Fruit fly (Drosophila melanogaster) whole organism, embryonic: ENCODE data around the gene CG42535.

Experiments
- Aef1 ChIP-seq: fragments of 200-800 bp; sonication (Bioruptor generic); IDR thresholded peaks from 3 replicates; pipeline ENCODE4 v1.3.6; 2022; ENCODE audit warnings: missing biosample characterization, missing genetic modification characterization
- CG10274 ChIP-seq: fragments of 200-800 bp; sonication (Bioruptor generic); optimal IDR thresholded peaks from 3 replicates; lab custom pipeline; 2017; ENCODE audit warnings: missing biosample characterization, mild to moderate bottlenecking, missing genetic modification characterization
- CG10543 ChIP-seq: fragments of 200-800 bp; sonication (Bioruptor generic); optimal IDR thresholded peaks from 3 replicates; lab custom pipeline; 2017; ENCODE audit warnings: missing biosample characterization, mild to moderate bottlenecking, missing genetic modification characterization, moderate library complexity
- CG11085 ChIP-seq: fragments of 200-800 bp; sonication (Bioruptor generic); IDR thresholded peaks from 2 replicates; pipeline ENCODE4 v1.3.6; 2022; ENCODE audit warnings: missing biosample characterization, missing genetic modification characterization
- CG11456 ChIP-seq: fragments of 200-800 bp; sonication (Bioruptor generic); IDR thresholded peaks from 3 replicates; pipeline ENCODE4 v1.3.6; 2022; ENCODE audit warnings: missing biosample characterization, missing genetic modification characterization
- CG11696 ChIP-seq: fragments of 200-800 bp; sonication (Bioruptor generic); IDR thresholded peaks from 2 replicates; pipeline ENCODE4 v1.3.6; 2022; ENCODE audit warnings: missing biosample characterization, missing genetic modification characterization
- CG11723 ChIP-seq: fragments of 200-800 bp; sonication (Bioruptor generic); optimal IDR thresholded peaks from 2 replicates; lab custom pipeline; 2017; ENCODE audit warnings: missing biosample characterization, mild to moderate bottlenecking, missing genetic modification characterization
- CG13894 ChIP-seq: fragments of 200-800 bp; sonication (Bioruptor generic); optimal IDR thresholded peaks from 3 replicates; lab custom pipeline; 2018; ENCODE audit warnings: missing biosample characterization, mild to moderate bottlenecking, missing genetic modification characterization, moderate library complexity
- CG14710 ChIP-seq: fragments of 200-800 bp; sonication (Bioruptor generic); optimal IDR thresholded peaks from 3 replicates; lab custom pipeline; 2019; ENCODE audit warnings: missing biosample characterization, mild to moderate bottlenecking, missing genetic modification characterization, moderate library complexity
- CG15011 ChIP-seq: fragments of 200-800 bp; sonication (Bioruptor generic); optimal IDR thresholded peaks from 3 replicates; lab custom pipeline; 2018; ENCODE audit warnings: missing biosample characterization, mild to moderate bottlenecking, missing genetic modification characterization
- CG15601 ChIP-seq: fragments of 200-800 bp; sonication (Bioruptor generic); optimal IDR thresholded peaks from 3 replicates; lab custom pipeline; 2019; ENCODE audit warnings: missing biosample characterization, mild to moderate bottlenecking, missing genetic modification characterization, moderate library complexity
- CG1792 ChIP-seq: fragments of 200-800 bp; sonication (Bioruptor generic); optimal IDR thresholded peaks from 2 replicates; lab custom pipeline; 2016; ENCODE audit warnings: missing biosample characterization, missing genetic modification characterization
- CG2120 ChIP-seq: fragments of 200-800 bp; sonication (Bioruptor generic); optimal IDR thresholded peaks from 3 replicates; lab custom pipeline; 2016; ENCODE audit warnings: missing biosample characterization, missing genetic modification characterization
- CG30431 ChIP-seq: fragments of 200-800 bp; sonication (Bioruptor generic); optimal IDR thresholded peaks from 2 replicates; lab custom pipeline; 2017; ENCODE audit warnings: missing biosample characterization, missing genetic modification characterization
- CG3065 ChIP-seq: fragments of 200-800 bp; sonication (Bioruptor generic); optimal IDR thresholded peaks from 2 replicates; lab custom pipeline; 2016; ENCODE audit warnings: missing biosample characterization, missing genetic modification characterization
- CG31388 ChIP-seq: fragments of 200-800 bp; sonication (Bioruptor generic); optimal IDR thresholded peaks from 2 replicates; lab custom pipeline; 2016; ENCODE audit warnings: missing biosample characterization, missing genetic modification characterization
- CG43689 ChIP-seq: fragments of 200-800 bp; sonication (Bioruptor generic); IDR thresholded peaks from 2 replicates; pipeline ENCODE4 v1.3.6; 2022; ENCODE audit warnings: missing biosample characterization, missing genetic modification characterization
- CG7839 ChIP-seq: fragments of 200-800 bp; sonication (Bioruptor generic); optimal IDR thresholded peaks from 3 replicates; lab custom pipeline; 2018; ENCODE audit warnings: missing biosample characterization, mild to moderate bottlenecking, missing genetic modification characterization, moderate library complexity
- CG8944 ChIP-seq: fragments of 200-800 bp; sonication (Bioruptor generic); optimal IDR thresholded peaks from 3 replicates; lab custom pipeline; 2016; ENCODE audit warnings: missing biosample characterization, missing genetic modification characterization
- CG9215 ChIP-seq: fragments of 200-800 bp; sonication (Bioruptor generic); IDR thresholded peaks from 2 replicates; pipeline ENCODE4 v1.3.6; 2022; ENCODE audit warnings: missing biosample characterization, missing genetic modification characterization
- CG9609 ChIP-seq: fragments of 200-800 bp; sonication (Bioruptor generic); optimal IDR thresholded peaks from 3 replicates; lab custom pipeline; 2016; ENCODE audit warnings: missing biosample characterization, missing genetic modification characterization
- Dll ChIP-seq: fragments of 200-800 bp; sonication (Bioruptor generic); IDR thresholded peaks from 4 replicates; pipeline ENCODE4 v1.3.6; 2022; ENCODE audit warnings: missing biosample characterization, missing genetic modification characterization; ENCODE audit not compliant: partially characterized antibody
- Dref ChIP-seq: fragments of 200-800 bp; sonication (Bioruptor generic); IDR thresholded peaks from 2 replicates; pipeline ENCODE4 v1.3.6; 2022; ENCODE audit warnings: missing biosample characterization, missing genetic modification characterization
- Fer1 ChIP-seq: fragments of 200-800 bp; sonication (Bioruptor generic); optimal IDR thresholded peaks from 2 replicates; lab custom pipeline; 2017; ENCODE audit warnings: missing biosample characterization, mild to moderate bottlenecking, missing genetic modification characterization
- Kr ChIP-seq: fragments of 200-800 bp; sonication (Bioruptor generic); optimal IDR thresholded peaks from 2 replicates; lab custom pipeline; 2017; ENCODE audit warnings: missing biosample characterization, mild to moderate bottlenecking, missing genetic modification characterization
- Lim3 ChIP-seq: fragments of 200-800 bp; sonication (Bioruptor generic); IDR thresholded peaks from 2 replicates; pipeline ENCODE4 v1.3.6; 2022; ENCODE audit warnings: missing biosample characterization, missing genetic modification characterization
- Poxn ChIP-seq: fragments of 200-800 bp; sonication (Bioruptor generic); IDR thresholded peaks from 2 replicates; pipeline ENCODE4 v1.3.6; 2022; ENCODE audit warnings: missing biosample characterization, missing genetic modification characterization
- Side ChIP-seq: fragments of 200-800 bp; sonication (Bioruptor generic); optimal IDR thresholded peaks from 2 replicates; lab custom pipeline; 2016; ENCODE audit warnings: missing biosample characterization, missing genetic modification characterization
- Sry-β ChIP-seq: fragments of 200-800 bp; sonication (Bioruptor generic); optimal IDR thresholded peaks from 2 replicates; lab custom pipeline; 2018; ENCODE audit warnings: missing biosample characterization, mild to moderate bottlenecking, missing genetic modification characterization, moderate library complexity
- Usf ChIP-seq: fragments of 200-800 bp; sonication (Bioruptor generic); optimal IDR thresholded peaks from 2 replicates; lab custom pipeline; 2017; ENCODE audit warnings: missing genotype, missing biosample characterization, missing genetic modification characterization
- ara ChIP-seq: fragments of 200-800 bp; sonication (Bioruptor generic); IDR thresholded peaks from 2 replicates; pipeline ENCODE4 v1.3.6; 2022; ENCODE audit warnings: missing biosample characterization, missing genetic modification characterization
- bbx ChIP-seq: fragments of 200-800 bp; sonication (Bioruptor generic); IDR thresholded peaks from 2 replicates; pipeline ENCODE4 v1.3.6; 2022; ENCODE audit warnings: missing biosample characterization, missing genetic modification characterization; ENCODE audit not compliant: partially characterized antibody
- cato ChIP-seq: fragments of 200-800 bp; sonication (Bioruptor generic); optimal IDR thresholded peaks from 2 replicates; lab custom pipeline; 2016; ENCODE audit warnings: missing biosample characterization, missing genetic modification characterization, borderline replicate concordance
- chinmo ChIP-seq: fragments of 200-800 bp; sonication (Bioruptor generic); IDR thresholded peaks from 4 replicates; pipeline ENCODE4 v1.3.6; 2022; ENCODE audit warnings: missing biosample characterization, missing genetic modification characterization; ENCODE audit not compliant: partially characterized antibody
- crp ChIP-seq, 2 experiments: fragments of 200-800 bp; sonication (Bioruptor generic); optimal IDR thresholded peaks; 2 replicates in 1 of 2; 3 replicates in 1 of 2; lab custom pipeline; 2017; ENCODE audit warnings: missing biosample characterization in 2 of 2, missing genetic modification characterization in 2 of 2, mild to moderate bottlenecking in 1 of 2, moderate library complexity in 1 of 2
- da ChIP-seq: fragments of 200-800 bp; sonication (Bioruptor generic); optimal IDR thresholded peaks from 2 replicates; lab custom pipeline; 2016; ENCODE audit warnings: missing biosample characterization, missing genetic modification characterization
- dan ChIP-seq: fragments of 200-800 bp; sonication (Bioruptor generic); IDR thresholded peaks from 2 replicates; pipeline ENCODE4 v1.3.6; 2022; ENCODE audit warnings: missing biosample characterization, missing genetic modification characterization
- disco-r ChIP-seq: fragments of 200-800 bp; sonication (Bioruptor generic); optimal IDR thresholded peaks from 2 replicates; lab custom pipeline; 2016; ENCODE audit warnings: missing biosample characterization, missing genetic modification characterization
- dmrt99B ChIP-seq: fragments of 200-800 bp; sonication (Bioruptor generic); optimal IDR thresholded peaks from 2 replicates; lab custom pipeline; 2018; ENCODE audit warnings: missing biosample characterization, mild to moderate bottlenecking, missing genetic modification characterization, moderate library complexity
- dpn ChIP-seq, 2 experiments: fragments of 200-800 bp; sonication (Bioruptor generic); optimal IDR thresholded peaks; 3 replicates each; lab custom pipeline; 2016; ENCODE audit warnings: missing biosample characterization in 2 of 2, missing genetic modification characterization in 2 of 2
- gcm ChIP-seq: fragments of 200-800 bp; sonication (Bioruptor generic); optimal IDR thresholded peaks from 2 replicates; lab custom pipeline; 2019; ENCODE audit warnings: missing biosample characterization, mild to moderate bottlenecking, missing genetic modification characterization, moderate library complexity
- kni ChIP-seq: fragments of 200-800 bp; sonication (Bioruptor generic); optimal IDR thresholded peaks from 3 replicates; lab custom pipeline; 2017; ENCODE audit warnings: mild to moderate bottlenecking, missing biosample characterization, missing genetic modification reagents, missing genetic modification characterization
- lov ChIP-seq, 2 experiments: fragments of 200-800 bp in 1 of 2; fragments of >200 bp in 1 of 2; sonication (Bioruptor generic) in 1 of 2; IDR thresholded peaks in 1 of 2; optimal IDR thresholded peaks in 1 of 2; 2 replicates in 1 of 2; 3 replicates in 1 of 2; pipeline versions ENCODE4 v1.3.6 to Lab custom; 2017 to 2022; ENCODE audit warnings: missing biosample characterization in 1 of 2, missing genetic modification characterization in 1 of 2
- mld ChIP-seq: fragments of 200-800 bp; sonication (Bioruptor generic); IDR thresholded peaks from 3 replicates; pipeline ENCODE4 v1.3.6; 2022; ENCODE audit warnings: missing biosample characterization, missing genetic modification characterization; ENCODE audit not compliant: partially characterized antibody
- nau ChIP-seq: fragments of 200-800 bp; sonication (Bioruptor generic); optimal IDR thresholded peaks from 3 replicates; lab custom pipeline; 2017; ENCODE audit warnings: missing biosample characterization, mild to moderate bottlenecking, missing genetic modification characterization, missing genetic modification reagents
- sna ChIP-seq: fragments of 200-800 bp; sonication (Bioruptor generic); IDR thresholded peaks from 2 replicates; pipeline ENCODE4 v1.3.6; 2022; ENCODE audit warnings: missing biosample characterization, missing genetic modification characterization; ENCODE audit not compliant: partially characterized antibody
- tgo ChIP-seq: fragments of 200-800 bp; sonication (Bioruptor generic); IDR thresholded peaks from 3 replicates; pipeline ENCODE4 v1.3.6; 2022; ENCODE audit warnings: missing biosample characterization, missing genetic modification characterization
- tna ChIP-seq: fragments of 200-800 bp; sonication (Bioruptor generic); IDR thresholded peaks from 2 replicates; pipeline ENCODE4 v1.3.6; 2022; ENCODE audit warnings: missing biosample characterization, missing genetic modification characterization; ENCODE audit not compliant: partially characterized antibody
- vvl ChIP-seq: fragments of 200-800 bp; sonication (Bioruptor generic); IDR thresholded peaks from 2 replicates; pipeline ENCODE4 v1.3.6; 2022; ENCODE audit warnings: missing biosample characterization, missing genetic modification characterization
- wek ChIP-seq: fragments of 200-800 bp; sonication (Bioruptor generic); optimal IDR thresholded peaks from 3 replicates; lab custom pipeline; 2018; ENCODE audit warnings: missing biosample characterization, mild to moderate bottlenecking, missing genetic modification characterization, moderate library complexity

The CG42535 gene

dm6 chr3L:10679711-10680154 lies 49.0 kb upstream of the CG42535 start (continued):
- TF ChIP-seq Fer1 (peak; percentile 64), CG13894 (no peak), Dll (GFP tag; lab: Robert Waterston, UW) (no peak), CG9609 (GFP tag; lab: Kevin White, UChicago) (no peak), CG15011 (GFP tag; lab: Kevin White, UChicago) (peak; percentile 28), Sry-β (GFP tag; lab: Kevin White, UChicago) (no peak), dmrt99B (tag; lab: Kevin White, UChicago) (no peak), dan (no peak), CG10274 (GFP tag; lab: Kevin White, UChicago) (peak; percentile 19), gcm (GFP tag; lab: Kevin White, UChicago) (no peak), CG3065 (GFP tag; lab: Kevin White, UChicago) (no peak), da (GFP tag; lab: Kevin White, UChicago) (no peak), CG11723 (no peak), sna (no peak), CG9215 (GFP tag; lab: Robert Waterston, UW) (no peak), wek (no peak), Usf (GFP tag; lab: Kevin White, UChicago) (no peak), CG7839 (tag; lab: Kevin White, UChicago) (peak; percentile 17), cato (no peak), CG14710 (tag; lab: Kevin White, UChicago) (peak; percentile 36), CG30431 (GFP tag; lab: Kevin White, UChicago) (no peak), CG10543 (GFP tag; lab: Kevin White, UChicago) (peak; percentile 62), CG11696 (GFP tag; lab: Robert Waterston, UW) (peak; percentile 54; the same call in 1 of the 2 replicates), CG8944 (GFP tag; lab: Kevin White, UChicago) (no peak), nau (GFP tag; lab: Kevin White, UChicago) (no peak), bbx (GFP tag; lab: Robert Waterston, UW) (no peak), Aef1 (GFP tag; lab: Robert Waterston, UW) (no peak), mld (GFP tag; lab: Robert Waterston, UW) (no peak), Side (GFP tag; lab: Kevin White, UChicago) (no peak), Lim3 (GFP tag; lab: Robert Waterston, UW) (no peak), vvl (GFP tag; lab: Robert Waterston, UW) (no peak), CG11085 (no peak), Kr (GFP tag; lab: Kevin White, UChicago) (no peak), crp (GFP tag; optimal IDR thresholded peaks at IDR 0.05; lab: Kevin White, UChicago) (peak in 1 of 2 experiments; percentile 36), disco-r (no peak), CG11456 (GFP tag; lab: Robert Waterston, UW) (0 out of 3 replicates have a peak, but pooled peaks have one; percentile 9), dpn (GFP tag; optimal IDR thresholded peaks at IDR 0.05; lab: Kevin White, UChicago) (peak; percentile 8 to 33), CG15601 (tag; lab: Kevin White, UChicago) (no peak), CG31388 (no peak), lov (optimal IDR thresholded peaks at IDR 0.05; lab: Kevin White, UChicago) (no peak), lov (GFP tag; IDR thresholded peaks at IDR 0.05; lab: Robert Waterston, UW) (no peak), CG1792 (no peak), chinmo (GFP tag; lab: Robert Waterston, UW) (no peak), kni (GFP tag; lab: Kevin White, UChicago) (no peak), Poxn (GFP tag; lab: Robert Waterston, UW) (no peak), CG2120 (peak; percentile 49), Dref (GFP tag; lab: Robert Waterston, UW) (no peak), tgo (GFP tag; lab: Robert Waterston, UW) (no peak; the same call in 2 of the 3 replicates), CG43689 (GFP tag; lab: Robert Waterston, UW) (no peak), tna (no peak), ara (GFP tag; lab: Robert Waterston, UW) (no peak)
